Worm (Caenorhabditis elegans): ENCODE measurements around the gene ZK1307.9.

ce11 chrII:9649191-9649590 lies at the start of gene ZK1307.9:
- TF ChIP-seq mdl-1 (tag; optimal IDR thresholded peaks at IDR 0.05) (no peak), snpc-4 (tag; optimal IDR thresholded peaks at IDR 0.05) (no peak)
